Worm (Caenorhabditis elegans) whole organism, young adult: ENCODE results near the gene srbc-21.

Source experiments
- ama-1 ChIP-seq, 3 experiments: fragments of 150-350 bp in 1 of 3; sonication (generic microtip) in 2 of 3; optimal IDR thresholded peaks; 2 replicates each; lab custom pipeline; 2014 to 2018; ENCODE audit warnings: missing biosample characterization in 2 of 3, missing genetic modification characterization in 2 of 3, missing genetic modification reagents in 2 of 3
- ceh-40 ChIP-seq: fragments of 200-800 bp; sonication (Bioruptor generic); IDR thresholded peaks from 2 replicates; pipeline ENCODE4 v1.3.6; 2022; ENCODE audit warnings: missing genetic modification characterization, missing compliant biosample characterization
- dox-1 ChIP-seq: fragments of 200-800 bp; sonication (Bioruptor generic); IDR thresholded peaks from 2 replicates; pipeline ENCODE4 v1.3.6; 2022; ENCODE audit warnings: missing genetic modification reagents, missing genetic modification characterization, missing compliant biosample characterization
- fkh-3 ChIP-seq: sonication (generic microtip); optimal IDR thresholded peaks from 2 replicates; lab custom pipeline; 2016; ENCODE audit warnings: mild to moderate bottlenecking, missing genetic modification characterization, missing compliant biosample characterization
- hlh-12 ChIP-seq: sonication (generic microtip); optimal IDR thresholded peaks from 2 replicates; lab custom pipeline; 2016; ENCODE audit warnings: missing genetic modification characterization, missing compliant biosample characterization
- lag-1 ChIP-seq: fragments of 200-800 bp; sonication (Bioruptor generic); IDR thresholded peaks from 2 replicates; pipeline ENCODE4 v1.3.6; 2022; ENCODE audit warnings: missing genetic modification reagents, missing genetic modification characterization, missing compliant biosample characterization
- snpc-4 ChIP-seq, 5 experiments: fragments of 150-350 bp in 1 of 5; sonication (generic microtip) in 4 of 5; optimal IDR thresholded peaks; 2 replicates each; lab custom pipeline; 2014 to 2018; ENCODE audit warnings: missing genetic modification characterization in 5 of 5, missing biosample characterization in 3 of 5, antibody characterized with exemption in 2 of 5, mild to moderate bottlenecking in 2 of 5, missing compliant biosample characterization in 2 of 5, missing genotype in 2 of 5, moderate library complexity in 2 of 5, missing genetic modification reagents in 1 of 5
- sptf-2 ChIP-seq: fragments of 200-800 bp; sonication (Bioruptor generic); optimal IDR thresholded peaks from 2 replicates; lab custom pipeline; 2018; ENCODE audit warnings: mild to moderate bottlenecking, missing genetic modification characterization, missing compliant biosample characterization
- zfh-2 ChIP-seq: fragments of 200-800 bp; sonication (Bioruptor generic); conservative IDR thresholded peaks from 2 replicates; pipeline ENCODE4 v1.3.6; 2022; ENCODE audit warnings: missing genetic modification reagents, missing genetic modification characterization, missing compliant biosample characterization

ce11 chrV:2183162-2183561 lies 27.8 kb downstream of the srbc-21 start, which contains the start of gene cyp-33C2:
- TF ChIP-seq lag-1 (GFP tag; lab: Robert Waterston, UW) (no peak), sptf-2 (no peak), hlh-12 (tag; lab: Kevin White, UChicago) (no peak), ceh-40 (GFP tag; lab: Robert Waterston, UW) (no peak), snpc-4 (GFP tag; optimal IDR thresholded peaks at IDR 0.05; lab: Kevin White, UChicago) (no peak), snpc-4 (tag; optimal IDR thresholded peaks at IDR 0.05; lab: Kevin White, UChicago) (no peak), dox-1 (GFP tag; lab: Robert Waterston, UW) (no peak), ama-1 (optimal IDR thresholded peaks at IDR 0.05; lab: Kevin White, UChicago) (no peak), ama-1 (GFP tag; optimal IDR thresholded peaks at IDR 0.05; lab: Kevin White, UChicago) (no peak), fkh-3 (tag; lab: Kevin White, UChicago) (no peak), zfh-2 (GFP tag; lab: Robert Waterston, UW) (no peak)
